Fruit fly (Drosophila melanogaster) whole organism, adult: ENCODE measurements around the gene CG11694.

Experiments used
- CG11617 ChIP-seq: fragments of 200-800 bp; sonication (Bioruptor generic); optimal IDR thresholded peaks from 2 replicates; lab custom pipeline; 2017; ENCODE audit warnings: mild to moderate bottlenecking, missing biosample characterization, missing genetic modification reagents, missing genetic modification characterization
- CG12768 ChIP-seq: fragments of 200-800 bp; sonication (Bioruptor generic); optimal IDR thresholded peaks from 2 replicates; lab custom pipeline; 2017; ENCODE audit warnings: missing biosample characterization, missing genetic modification characterization, mild to moderate bottlenecking, moderate library complexity, missing genetic modification reagents
- CG14711 ChIP-seq: fragments of 200-800 bp; sonication (Bioruptor generic); optimal IDR thresholded peaks from 2 replicates; lab custom pipeline; 2018; ENCODE audit warnings: missing biosample characterization, mild to moderate bottlenecking, missing genetic modification characterization, moderate library complexity
- CG1620 ChIP-seq: fragments of 200-800 bp; sonication (Bioruptor generic); optimal IDR thresholded peaks from 2 replicates; lab custom pipeline; 2016; ENCODE audit warnings: missing biosample characterization, missing genetic modification characterization
- CG33017 ChIP-seq: fragments of 200-800 bp; sonication (Bioruptor generic); optimal IDR thresholded peaks from 2 replicates; lab custom pipeline; 2018; ENCODE audit warnings: missing biosample characterization, mild to moderate bottlenecking, missing genetic modification characterization, moderate library complexity
- CG5204 ChIP-seq: fragments of 200-800 bp; sonication (Bioruptor generic); optimal IDR thresholded peaks from 2 replicates; lab custom pipeline; 2016; ENCODE audit warnings: missing biosample characterization, missing genetic modification characterization
- CG7045 ChIP-seq: fragments of 200-800 bp; sonication (Bioruptor generic); optimal IDR thresholded peaks from 2 replicates; lab custom pipeline; 2017; ENCODE audit warnings: missing biosample characterization, mild to moderate bottlenecking, missing genetic modification characterization
- CG7101 ChIP-seq: fragments of 200-800 bp; sonication (Bioruptor generic); optimal IDR thresholded peaks from 2 replicates; lab custom pipeline; 2018; ENCODE audit warnings: missing biosample characterization, mild to moderate bottlenecking, missing genetic modification characterization, moderate library complexity
- Clk ChIP-seq: fragments of 200-800 bp; sonication (Bioruptor generic); optimal IDR thresholded peaks from 2 replicates; lab custom pipeline; 2017; ENCODE audit warnings: missing biosample characterization, missing genetic modification characterization
- Crg-1 ChIP-seq: fragments of 200-800 bp; sonication (Bioruptor generic); optimal IDR thresholded peaks from 2 replicates; lab custom pipeline; 2016; ENCODE audit warnings: missing biosample characterization, missing genetic modification characterization
- Hr96 ChIP-seq: fragments of 200-800 bp; sonication (Bioruptor generic); optimal IDR thresholded peaks from 2 replicates; lab custom pipeline; 2016; ENCODE audit warnings: missing biosample characterization, missing genetic modification characterization
- Mnt ChIP-seq: fragments of 200-800 bp; sonication (Bioruptor generic); optimal IDR thresholded peaks from 2 replicates; lab custom pipeline; 2016; ENCODE audit warnings: missing biosample characterization, mild to moderate bottlenecking, missing genetic modification characterization
- bab1 ChIP-seq: fragments of 200-800 bp; sonication (Bioruptor generic); optimal IDR thresholded peaks from 3 replicates; lab custom pipeline; 2019; ENCODE audit warnings: missing biosample characterization, mild to moderate bottlenecking, missing genetic modification characterization, moderate library complexity
- cic ChIP-seq: fragments of 200-800 bp; sonication (Bioruptor generic); optimal IDR thresholded peaks from 2 replicates; lab custom pipeline; 2017; ENCODE audit warnings: missing biosample characterization, mild to moderate bottlenecking, missing genetic modification characterization, moderate library complexity
- cnc ChIP-seq, 2 experiments: fragments of >200 bp; optimal IDR thresholded peaks; 2 replicates each; lab custom pipeline; 2017
- kay ChIP-seq: fragments of 200-800 bp; sonication (Bioruptor generic); peaks from one replicate; lab custom pipeline; 2016; ENCODE audit warnings: missing biosample characterization, missing genetic modification characterization, borderline replicate concordance
- ovo ChIP-seq: fragments of 200-800 bp; sonication (Bioruptor generic); optimal IDR thresholded peaks from 2 replicates; lab custom pipeline; 2016; ENCODE audit warnings: missing biosample characterization, missing genetic modification characterization
- pad ChIP-seq: fragments of 200-800 bp; sonication (Bioruptor generic); optimal IDR thresholded peaks from 3 replicates; lab custom pipeline; 2017; ENCODE audit warnings: missing biosample characterization, missing genetic modification characterization, mild to moderate bottlenecking, moderate library complexity, missing genetic modification reagents
- tj ChIP-seq: fragments of 200-800 bp; sonication (Bioruptor generic); optimal IDR thresholded peaks from 3 replicates; lab custom pipeline; 2017; ENCODE audit warnings: missing biosample characterization, mild to moderate bottlenecking, missing genetic modification characterization, moderate library complexity
- toe ChIP-seq: fragments of 200-800 bp; sonication (Bioruptor generic); optimal IDR thresholded peaks from 2 replicates; lab custom pipeline; 2016; ENCODE audit warnings: missing biosample characterization, missing genetic modification characterization

Gene CG11694

DNA sequence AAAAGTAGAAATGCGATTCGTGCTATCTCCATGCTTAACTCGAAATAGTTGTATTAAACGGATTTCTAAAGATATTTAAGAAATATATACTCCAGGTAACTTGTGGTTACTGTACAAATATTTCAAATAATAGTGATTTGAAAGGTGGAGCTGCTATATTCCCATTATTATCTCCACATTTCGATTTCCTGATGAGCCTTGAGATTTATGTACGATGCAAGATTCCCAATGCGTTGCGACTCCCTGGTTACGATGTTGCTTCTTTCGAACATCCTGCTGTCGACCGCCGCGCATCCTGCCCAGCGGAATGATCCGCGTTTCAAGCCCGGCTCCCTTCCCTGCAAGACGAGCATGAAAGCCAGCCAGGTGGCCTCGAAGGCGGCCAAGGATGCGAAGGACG lies at the start of gene CG11694, which contains the start of gene CG11698:
CG11694 (minus strand) TSS at position 101 of the 400 bp plus-strand sequence.
CG11698 (plus strand) TSS at position 152 of the 400 bp plus-strand sequence.
- TF ChIP-seq CG11617 (GFP tag; lab: Kevin White, UChicago): no peak
- no peak for TF ChIP-seq cic
- no peak for TF ChIP-seq pad
- no peak for TF ChIP-seq toe
- no peak for TF ChIP-seq Hr96 (GFP tag; lab: Kevin White, UChicago)
- no peak for TF ChIP-seq CG14711 (tag; lab: Kevin White, UChicago)
- no peak for TF ChIP-seq bab1
- TF ChIP-seq Mnt (GFP tag; lab: Kevin White, UChicago): no peak
- TF ChIP-seq ovo (GFP tag; lab: Kevin White, UChicago): no peak
- no peak for TF ChIP-seq kay (GFP tag; lab: Kevin White, UChicago)
- TF ChIP-seq CG7101 (tag; lab: Kevin White, UChicago): no peak
- no peak for TF ChIP-seq tj (GFP tag; lab: Kevin White, UChicago)
- no peak for TF ChIP-seq CG7045
- TF ChIP-seq Crg-1 (GFP tag; lab: Kevin White, UChicago): no peak
- no peak for TF ChIP-seq CG12768 (GFP tag; lab: Kevin White, UChicago)
- TF ChIP-seq cnc (optimal IDR thresholded peaks at IDR 0.05; lab: Kevin White, UChicago): no peak
- TF ChIP-seq CG33017 (tag; lab: Kevin White, UChicago): no peak
- TF ChIP-seq CG5204 (GFP tag; lab: Kevin White, UChicago): no peak

dm6 chr3R:8358004-8358403 lies 46.1 kb upstream of the CG11694 start:
- TF ChIP-seq Mnt (GFP tag; lab: Kevin White, UChicago) (peak; percentile 60), kay (GFP tag; lab: Kevin White, UChicago) (peak; percentile 93), tj (GFP tag; lab: Kevin White, UChicago) (peak; percentile 69), Clk (GFP tag; lab: Kevin White, UChicago) (no peak)

- TF ChIP-seq CG14711 (tag; lab: Kevin White, UChicago): no peak
- peak; percentile 17 for TF ChIP-seq cic
Observed at dm6 chr3R:8357372-8357992, 45.5 kb upstream of the CG11694 start.

DNA sequence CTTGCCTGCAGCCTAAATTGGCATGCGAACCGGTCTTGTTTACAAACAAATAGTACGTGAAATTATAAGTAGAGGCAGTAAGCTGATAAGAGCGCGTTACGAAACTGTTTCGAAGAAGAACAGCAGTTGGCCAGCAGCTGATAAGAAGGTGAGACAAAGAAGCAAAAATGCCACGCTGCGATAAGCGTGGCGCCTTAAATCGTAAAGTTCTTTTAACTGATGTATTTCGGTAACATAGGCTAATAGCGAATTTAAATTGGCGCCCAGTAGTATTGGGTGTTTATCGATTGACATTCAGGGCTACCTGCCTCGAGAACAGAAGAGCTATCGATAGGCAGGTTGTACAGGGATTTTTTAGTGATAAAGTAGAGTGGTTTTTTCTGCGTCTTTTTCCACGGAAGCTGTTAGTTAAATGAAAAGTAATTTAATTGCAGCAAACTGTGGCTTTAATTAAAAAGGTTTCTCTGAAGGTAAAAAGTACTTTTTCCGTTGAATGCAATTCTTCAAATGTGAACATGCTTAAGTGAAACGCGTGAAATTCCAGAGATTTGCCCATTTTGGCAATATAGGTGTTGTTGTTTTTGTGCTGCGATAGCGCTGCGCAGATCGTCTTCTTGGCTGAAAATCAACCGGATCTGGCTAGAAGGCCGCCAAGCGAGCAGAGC lies 44.8 kb upstream of the CG11694 start, which contains the start of gene stck:
stck (plus strand) TSS at position 353 of the 665 bp plus-strand sequence.
- no peak for TF ChIP-seq bab1
- TF ChIP-seq cnc (optimal IDR thresholded peaks at IDR 0.05; lab: Kevin White, UChicago): no peak
- no peak for TF ChIP-seq toe
- TF ChIP-seq Hr96 (GFP tag; lab: Kevin White, UChicago): peak; percentile 4
- TF ChIP-seq CG7045: no peak
- TF ChIP-seq cic: peak; percentile 89
- TF ChIP-seq Clk (GFP tag; lab: Kevin White, UChicago): no peak
- no peak for TF ChIP-seq tj (GFP tag; lab: Kevin White, UChicago)
- no peak for TF ChIP-seq pad
- no peak for TF ChIP-seq CG7101 (tag; lab: Kevin White, UChicago)
- TF ChIP-seq CG5204 (GFP tag; lab: Kevin White, UChicago): no peak
- TF ChIP-seq CG12768 (GFP tag; lab: Kevin White, UChicago): no peak
- TF ChIP-seq CG14711 (tag; lab: Kevin White, UChicago): no peak
- no peak for TF ChIP-seq ovo (GFP tag; lab: Kevin White, UChicago)
- no peak for TF ChIP-seq CG11617 (GFP tag; lab: Kevin White, UChicago)
- TF ChIP-seq CG33017 (tag; lab: Kevin White, UChicago): no peak
- peak; percentile 30 for TF ChIP-seq Mnt (GFP tag; lab: Kevin White, UChicago)
- peak; percentile 69 for TF ChIP-seq kay (GFP tag; lab: Kevin White, UChicago)
- no peak for TF ChIP-seq Crg-1 (GFP tag; lab: Kevin White, UChicago)
- peak; percentile 49 for TF ChIP-seq CG1620 (GFP tag; lab: Kevin White, UChicago)

- TF ChIP-seq CG7045: no peak
- TF ChIP-seq CG14711 (tag; lab: Kevin White, UChicago): peak; percentile 37
- TF ChIP-seq CG11617 (GFP tag; lab: Kevin White, UChicago): no peak
- TF ChIP-seq bab1: peak; percentile 18
- TF ChIP-seq Hr96 (GFP tag; lab: Kevin White, UChicago): peak; percentile 1
- peak; percentile 0 for TF ChIP-seq CG7101 (tag; lab: Kevin White, UChicago)
- TF ChIP-seq CG5204 (GFP tag; lab: Kevin White, UChicago): peak; percentile 5
Observed at dm6 chr3R:8355579-8355978, 43.6 kb upstream of the CG11694 start.

DNA sequence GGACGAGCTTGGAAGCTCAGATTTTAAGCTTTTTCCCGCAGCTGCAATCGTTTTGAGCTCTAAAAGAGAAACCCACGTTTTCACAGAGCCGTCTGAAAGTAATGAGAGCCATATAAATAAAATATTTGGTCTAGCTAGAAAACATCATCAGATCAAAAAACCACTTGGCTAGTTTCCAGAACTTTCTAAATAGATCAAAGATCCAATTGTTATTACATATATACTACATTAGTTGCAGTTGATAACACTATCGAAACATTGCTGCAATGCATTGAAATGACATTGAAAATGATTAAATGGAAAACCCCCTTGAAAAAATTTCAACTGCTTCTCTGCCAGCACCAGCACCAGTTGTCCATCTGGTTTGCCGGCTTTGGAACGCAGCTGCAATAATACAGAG lies 43.0 kb upstream of the CG11694 start:
- no peak for TF ChIP-seq ovo (GFP tag; lab: Kevin White, UChicago)
- TF ChIP-seq CG14711 (tag; lab: Kevin White, UChicago): no peak
- no peak for TF ChIP-seq CG33017 (tag; lab: Kevin White, UChicago)
- TF ChIP-seq Hr96 (GFP tag; lab: Kevin White, UChicago): no peak
- no peak for TF ChIP-seq cic
- TF ChIP-seq CG7101 (tag; lab: Kevin White, UChicago): no peak
- TF ChIP-seq CG1620 (GFP tag; lab: Kevin White, UChicago): no peak
- TF ChIP-seq pad: no peak
- no peak for TF ChIP-seq CG11617 (GFP tag; lab: Kevin White, UChicago)
- TF ChIP-seq Clk (GFP tag; lab: Kevin White, UChicago): no peak
- no peak for TF ChIP-seq kay (GFP tag; lab: Kevin White, UChicago)
- no peak for TF ChIP-seq Crg-1 (GFP tag; lab: Kevin White, UChicago)
- TF ChIP-seq CG5204 (GFP tag; lab: Kevin White, UChicago): peak; percentile 19
- TF ChIP-seq CG7045: peak; percentile 19
